Worm (Caenorhabditis elegans): Measurements from ENCODE around the gene Y70G10A.4.

Gene Y70G10A.4

ce11 chrIII:10216585-10217278 lies 5.2 kb upstream of the Y70G10A.4 start, which contains the start of gene cts-1:
cts-1 (minus strand) TSS chrIII:10216635.
- TF ChIP-seq K09A11.1 (tag; optimal IDR thresholded peaks at IDR 0.05; ENCODE audit: insufficient read depth): no peak
- peak; percentile 72 for TF ChIP-seq ceh-18 (tag; optimal IDR thresholded peaks at IDR 0.05)
- TF ChIP-seq dve-1 (tag; optimal IDR thresholded peaks at IDR 0.05): peak; percentile 48
- TF ChIP-seq ama-1 (optimal IDR thresholded peaks at IDR 0.05): no peak
- TF ChIP-seq elt-2 (tag; optimal IDR thresholded peaks at IDR 0.05): peak; percentile 49
- TF ChIP-seq ceh-2 (tag; optimal IDR thresholded peaks at IDR 0.05): no peak
- peak; percentile 56 for TF ChIP-seq rnt-1 (tag; optimal IDR thresholded peaks at IDR 0.05)
- peak; percentile 50 for TF ChIP-seq pqm-1 (tag; optimal IDR thresholded peaks at IDR 0.05)
- TF ChIP-seq unc-86 (tag; optimal IDR thresholded peaks at IDR 0.05): no peak
- TF ChIP-seq ref-2 (tag; optimal IDR thresholded peaks at IDR 0.05): no peak
- TF ChIP-seq sdc-2 (tag; optimal IDR thresholded peaks at IDR 0.05): no peak
- TF ChIP-seq pha-4 (tag; optimal IDR thresholded peaks at IDR 0.05): no peak
- peak; percentile 10 for TF ChIP-seq unc-55 (GFP tag; optimal IDR thresholded peaks at IDR 0.05)
- peak; percentile 3 for TF ChIP-seq hlh-30 (tag; optimal IDR thresholded peaks at IDR 0.05; ENCODE audit: insufficient read depth)
- no peak for TF ChIP-seq ceh-30 (tag; optimal IDR thresholded peaks at IDR 0.05)
- TF ChIP-seq Y22D7AL.16 (tag; optimal IDR thresholded peaks at IDR 0.05): no peak
- TF ChIP-seq elt-4 (tag; optimal IDR thresholded peaks at IDR 0.05): no peak
- no peak for TF ChIP-seq nhr-232 (tag; optimal IDR thresholded peaks at IDR 0.05)
- no peak for TF ChIP-seq C08G9.2 (tag; optimal IDR thresholded peaks at IDR 0.05)
- no peak for TF ChIP-seq ceh-9 (tag; optimal IDR thresholded peaks at IDR 0.05)
- no peak for TF ChIP-seq pha-2 (tag; optimal IDR thresholded peaks at IDR 0.05)
- TF ChIP-seq nfya-1 (tag; optimal IDR thresholded peaks at IDR 0.05): peak; percentile 60
- TF ChIP-seq eyg-1 (tag; optimal IDR thresholded peaks at IDR 0.05): no peak
- no peak for TF ChIP-seq unc-3 (GFP tag; conservative IDR thresholded peaks at IDR 0.05)
- TF ChIP-seq unc-3 (tag; optimal IDR thresholded peaks at IDR 0.05): no peak
- peak; percentile 21 for TF ChIP-seq F13H6.1 (tag; optimal IDR thresholded peaks at IDR 0.05)
- no peak for TF ChIP-seq fkh-6 (tag; optimal IDR thresholded peaks at IDR 0.05)
- no peak for TF ChIP-seq ceh-34 (tag; optimal IDR thresholded peaks at IDR 0.05)
- no peak for TF ChIP-seq ceh-24 (tag; optimal IDR thresholded peaks at IDR 0.05)
- no peak for TF ChIP-seq ceh-19 (GFP tag; optimal IDR thresholded peaks at IDR 0.05)
- no peak for TF ChIP-seq pag-3 (tag; optimal IDR thresholded peaks at IDR 0.05; ENCODE audit: borderline replicate concordance)
- TF ChIP-seq ets-4 (tag; optimal IDR thresholded peaks at IDR 0.05): no peak
- TF ChIP-seq syd-9 (tag; optimal IDR thresholded peaks at IDR 0.05): no peak
- no peak for TF ChIP-seq fax-1 (tag; optimal IDR thresholded peaks at IDR 0.05)
- TF ChIP-seq ztf-16 (tag; optimal IDR thresholded peaks at IDR 0.05): no peak
- no peak for TF ChIP-seq npax-4 (tag; optimal IDR thresholded peaks at IDR 0.05)
- TF ChIP-seq sox-2 (GFP tag; IDR thresholded peaks at IDR 0.05): no peak
- TF ChIP-seq pros-1 (tag; optimal IDR thresholded peaks at IDR 0.05): no peak
- TF ChIP-seq tbx-2 (tag; optimal IDR thresholded peaks at IDR 0.05): peak; percentile 74

ce11 chrIII:10218587-10218986 lies 3.4 kb upstream of the Y70G10A.4 start, which contains the start of the genes rde-4 and cox-14:
rde-4 (minus strand) TSS chrIII:10218646.
cox-14 (plus strand) TSS chrIII:10218942.
- no peak for TF ChIP-seq gmeb-2 (tag; optimal IDR thresholded peaks at IDR 0.05)
- peak; percentile 77 for TF ChIP-seq nfya-1 (tag; optimal IDR thresholded peaks at IDR 0.05)
- TF ChIP-seq ceh-31 (tag; optimal IDR thresholded peaks at IDR 0.05): peak; percentile 31
- TF ChIP-seq pag-3 (tag; optimal IDR thresholded peaks at IDR 0.05; ENCODE audit: borderline replicate concordance): no peak
- peak; percentile 37 for TF ChIP-seq unc-42 (tag; optimal IDR thresholded peaks at IDR 0.05)
- peak; percentile 5 for TF ChIP-seq elt-2 (tag; optimal IDR thresholded peaks at IDR 0.05)
- TF ChIP-seq sox-4 (tag; optimal IDR thresholded peaks at IDR 0.05): no peak
- no peak for TF ChIP-seq dmd-4 (tag; optimal IDR thresholded peaks at IDR 0.05; ENCODE audit: borderline replicate concordance)
- no peak for TF ChIP-seq ahr-1 (tag; optimal IDR thresholded peaks at IDR 0.05)
